Fruit fly (Drosophila melanogaster): Measurements from ENCODE around the gene CG13998.

Gene CG13998

dm6 chr2L:5977070-5977728 lies 20.6 kb upstream of the CG13998 start (continued):
- TF ChIP-seq Mrtf (GFP tag; IDR thresholded peaks at IDR 0.05) (no peak), onecut (GFP tag; IDR thresholded peaks at IDR 0.05) (0 out of 2 replicates have a peak, but pooled peaks have one; percentile 3), aop (GFP tag; IDR thresholded peaks at IDR 0.05) (no peak), sob (GFP tag; IDR thresholded peaks at IDR 0.05) (no peak), CG12744 (GFP tag; optimal IDR thresholded peaks at IDR 0.05) (no peak), YL-1 (GFP tag; optimal IDR thresholded peaks at IDR 0.05) (peak; percentile 10), Lpt (GFP tag; optimal IDR thresholded peaks at IDR 0.05) (no peak), tx (GFP tag; optimal IDR thresholded peaks at IDR 0.05) (no peak), Ets65A (GFP tag) (peak; percentile 38), Lhr (GFP tag; optimal IDR thresholded peaks at IDR 0.05) (no peak), CG8359 (GFP tag; optimal IDR thresholded peaks at IDR 0.05; ENCODE audit: borderline replicate concordance) (no peak), CG11696 (GFP tag; IDR thresholded peaks at IDR 0.05) (no peak), pho (GFP tag; optimal IDR thresholded peaks at IDR 0.05) (peak; percentile 19), unc-4 (GFP tag; IDR thresholded peaks at IDR 0.05; ENCODE audit: partially characterized antibody) (no peak), B-H1 (GFP tag; IDR thresholded peaks at IDR 0.05) (no peak), Hr39 (optimal IDR thresholded peaks at IDR 0.05) (no peak), vfl (GFP tag; optimal IDR thresholded peaks at IDR 0.05) (no peak), CG15269 (tag; optimal IDR thresholded peaks at IDR 0.05) (no peak), Trl (optimal IDR thresholded peaks at IDR 0.05) (peak in 1 of 2 experiments; percentile 64), Trl (GFP tag; optimal IDR thresholded peaks at IDR 0.05) (peak; percentile 16), Aef1 (GFP tag; IDR thresholded peaks at IDR 0.05) (no peak), ham (GFP tag; IDR thresholded peaks at IDR 0.05) (no peak), pzg (GFP tag; optimal IDR thresholded peaks at IDR 0.05) (peak; percentile 15), Gsc (GFP tag; IDR thresholded peaks at IDR 0.05) (no peak), CG10543 (GFP tag; optimal IDR thresholded peaks at IDR 0.05) (peak; percentile 51), MBD-R2 (GFP tag; IDR thresholded peaks at IDR 0.05) (no peak), CG5245 (GFP tag; optimal IDR thresholded peaks at IDR 0.05) (no peak), chn (GFP tag; optimal IDR thresholded peaks at IDR 0.05) (peak; percentile 30), CG8944 (GFP tag; optimal IDR thresholded peaks at IDR 0.05) (no peak), fd96Cb (tag; optimal IDR thresholded peaks at IDR 0.05) (no peak), amos (GFP tag; IDR thresholded peaks at IDR 0.05; ENCODE audit: partially characterized antibody) (no peak), disco-r (GFP tag; optimal IDR thresholded peaks at IDR 0.05) (no peak), CG16813 (GFP tag; IDR thresholded peaks at IDR 0.05; ENCODE audit: partially characterized antibody) (no peak), lab (GFP tag; optimal IDR thresholded peaks at IDR 0.05) (peak; percentile 58), CG13287 (GFP tag; IDR thresholded peaks at IDR 0.05; ENCODE audit: partially characterized antibody) (no peak), ci (GFP tag; IDR thresholded peaks at IDR 0.05) (no peak), CG14667 (GFP tag; IDR thresholded peaks at IDR 0.05) (no peak), ewg (GFP tag; optimal IDR thresholded peaks at IDR 0.05) (peak; percentile 37), HLH4C (GFP tag; IDR thresholded peaks at IDR 0.05; ENCODE audit: partially characterized antibody) (no peak), CG12219 (GFP tag; optimal IDR thresholded peaks at IDR 0.05) (no peak), Neu2 (GFP tag; optimal IDR thresholded peaks at IDR 0.05; ENCODE audit: borderline replicate concordance) (no peak), zfh2 (GFP tag; optimal IDR thresholded peaks at IDR 0.05) (no peak), Pdp1 (GFP tag; optimal IDR thresholded peaks at IDR 0.05) (peak in 1 of 2 experiments; percentile 38), CG6654 (GFP tag; optimal IDR thresholded peaks at IDR 0.05) (no peak), sens (GFP tag) (peak; percentile 74), Ravus (GFP tag; IDR thresholded peaks at IDR 0.05) (no peak), ssp (GFP tag; IDR thresholded peaks at IDR 0.05) (no peak), CG12071 (GFP tag; optimal IDR thresholded peaks at IDR 0.05) (peak; percentile 8), CG17385 (GFP tag; optimal IDR thresholded peaks at IDR 0.05) (no peak), gsb-n (tag; optimal IDR thresholded peaks at IDR 0.05) (no peak), CG1602 (GFP tag; optimal IDR thresholded peaks at IDR 0.05) (no peak), fu2 (GFP tag; optimal IDR thresholded peaks at IDR 0.05) (no peak)

Measured in whole organism, embryonic.